Fruit fly (Drosophila melanogaster) whole organism, embryonic: ENCODE results near the gene stet.

ENCODE experiments used
- Aef1 ChIP-seq: fragments of 200-800 bp; sonication (Bioruptor generic); IDR thresholded peaks from 3 replicates; pipeline ENCODE4 v1.3.6; 2022; ENCODE audit warnings: missing biosample characterization, missing genetic modification characterization
- CG1024 ChIP-seq: fragments of 200-800 bp; sonication (Bioruptor generic); IDR thresholded peaks from 2 replicates; pipeline ENCODE4 v1.3.6; 2022; ENCODE audit warnings: missing biosample characterization, missing genetic modification characterization
- CG1233 ChIP-seq: fragments of 200-800 bp; sonication (Bioruptor generic); optimal IDR thresholded peaks from 4 replicates; lab custom pipeline; 2018; ENCODE audit warnings: missing biosample characterization, mild to moderate bottlenecking, missing genetic modification characterization
- CG12744 ChIP-seq: fragments of 200-800 bp; sonication (Bioruptor generic); optimal IDR thresholded peaks from 2 replicates; lab custom pipeline; 2016; ENCODE audit warnings: missing biosample characterization, missing genetic modification characterization
- CG13424 ChIP-seq: fragments of 200-800 bp; sonication (Bioruptor generic); optimal IDR thresholded peaks from 2 replicates; lab custom pipeline; 2019; ENCODE audit warnings: missing biosample characterization, mild to moderate bottlenecking, missing genetic modification characterization, moderate library complexity
- CG14441 ChIP-seq: fragments of 200-800 bp; sonication (Bioruptor generic); IDR thresholded peaks from 2 replicates; pipeline ENCODE4 v1.3.6; 2022; ENCODE audit warnings: missing biosample characterization, missing genetic modification characterization
- CG15479 ChIP-seq: fragments of 200-800 bp; sonication (Bioruptor generic); optimal IDR thresholded peaks from 3 replicates; lab custom pipeline; 2019; ENCODE audit warnings: missing biosample characterization, mild to moderate bottlenecking, missing genetic modification characterization, moderate library complexity
- CG17361 ChIP-seq: fragments of 200-800 bp; sonication (Bioruptor generic); IDR thresholded peaks from 3 replicates; pipeline ENCODE4 v1.3.6; 2022; ENCODE audit warnings: missing biosample characterization, missing genetic modification characterization
- CG1832 ChIP-seq: fragments of 200-800 bp; sonication (Bioruptor generic); optimal IDR thresholded peaks from 2 replicates; lab custom pipeline; 2017; ENCODE audit warnings: missing biosample characterization, mild to moderate bottlenecking, missing genetic modification characterization, inconsistent platforms
- CG32767 ChIP-seq: fragments of 200-800 bp; sonication (Bioruptor generic); IDR thresholded peaks from 2 replicates; pipeline ENCODE4 v1.3.6; 2022; ENCODE audit warnings: missing biosample characterization, missing genetic modification characterization
- CG43689 ChIP-seq: fragments of 200-800 bp; sonication (Bioruptor generic); IDR thresholded peaks from 2 replicates; pipeline ENCODE4 v1.3.6; 2022; ENCODE audit warnings: missing biosample characterization, missing genetic modification characterization
- CG6654 ChIP-seq: fragments of 200-800 bp; sonication (Bioruptor generic); optimal IDR thresholded peaks from 2 replicates; lab custom pipeline; 2017; ENCODE audit warnings: missing biosample characterization, mild to moderate bottlenecking, missing genetic modification characterization
- CG9215 ChIP-seq: fragments of 200-800 bp; sonication (Bioruptor generic); IDR thresholded peaks from 2 replicates; pipeline ENCODE4 v1.3.6; 2022; ENCODE audit warnings: missing biosample characterization, missing genetic modification characterization
- Dek ChIP-seq: fragments of 200-800 bp; sonication (Bioruptor generic); optimal IDR thresholded peaks from 3 replicates; lab custom pipeline; 2019; ENCODE audit warnings: missing biosample characterization, mild to moderate bottlenecking, missing genetic modification characterization, moderate library complexity
- Drgx ChIP-seq: fragments of 200-800 bp; sonication (Bioruptor generic); IDR thresholded peaks from 2 replicates; pipeline ENCODE4 v1.3.6; 2022; ENCODE audit warnings: missing biosample characterization, missing genetic modification characterization
- ERR ChIP-seq: fragments of 200-800 bp; sonication (Bioruptor generic); optimal IDR thresholded peaks from 2 replicates; lab custom pipeline; 2016; ENCODE audit warnings: missing biosample characterization, missing genetic modification characterization
- Max ChIP-seq: fragments of 200-800 bp; sonication (Bioruptor generic); optimal IDR thresholded peaks from 2 replicates; lab custom pipeline; 2016; ENCODE audit warnings: missing biosample characterization, mild to moderate bottlenecking, missing genetic modification characterization
- Myb ChIP-seq: fragments of 200-800 bp; sonication (Bioruptor generic); optimal IDR thresholded peaks from 2 replicates; lab custom pipeline; 2016; ENCODE audit warnings: missing biosample characterization, missing genetic modification characterization
- NFAT ChIP-seq: fragments of 200-800 bp; sonication (Bioruptor generic); IDR thresholded peaks from 2 replicates; pipeline ENCODE4 v1.3.6; 2022; ENCODE audit warnings: missing biosample characterization, missing genetic modification characterization
- Oaz ChIP-seq: fragments of 200-800 bp; sonication (Bioruptor generic); IDR thresholded peaks from 2 replicates; pipeline ENCODE4 v1.3.6; 2022; ENCODE audit warnings: missing biosample characterization, missing genetic modification characterization
- Optix ChIP-seq: fragments of 200-800 bp; sonication (Bioruptor generic); IDR thresholded peaks from 3 replicates; pipeline ENCODE4 v1.3.6; 2022; ENCODE audit warnings: missing biosample characterization, missing genetic modification characterization
- Pdp1 ChIP-seq, 2 experiments: fragments of 200-800 bp; sonication (Bioruptor generic); optimal IDR thresholded peaks; 3 replicates each; lab custom pipeline; 2016; ENCODE audit warnings: missing biosample characterization in 2 of 2, missing genetic modification characterization in 2 of 2, mild to moderate bottlenecking in 1 of 2, moderate library complexity in 1 of 2
- Ravus ChIP-seq: fragments of 200-800 bp; sonication (Bioruptor generic); IDR thresholded peaks from 2 replicates; pipeline ENCODE4 v1.3.6; 2022; ENCODE audit warnings: missing biosample characterization, missing genetic modification characterization
- Sox102F ChIP-seq: fragments of 200-800 bp; sonication (Bioruptor generic); optimal IDR thresholded peaks from 2 replicates; lab custom pipeline; 2018; ENCODE audit warnings: missing biosample characterization, mild to moderate bottlenecking, missing genetic modification characterization, moderate library complexity
- Stat92E ChIP-seq, 3 experiments: fragments of >200 bp in 2 of 3; fragments of 200-800 bp in 1 of 3; sonication (Bioruptor generic) in 1 of 3; optimal IDR thresholded peaks; 2 replicates each; lab custom pipeline; 2017 to 2019; ENCODE audit warnings: missing biosample characterization in 3 of 3, missing genetic modification characterization in 3 of 3, mild to moderate bottlenecking in 1 of 3, moderate library complexity in 1 of 3
- abd-A ChIP-seq: fragments of 200-800 bp; sonication (Bioruptor generic); optimal IDR thresholded peaks from 3 replicates; lab custom pipeline; 2019; ENCODE audit warnings: missing biosample characterization, mild to moderate bottlenecking, missing genetic modification characterization, moderate library complexity
- ara ChIP-seq: fragments of 200-800 bp; sonication (Bioruptor generic); IDR thresholded peaks from 2 replicates; pipeline ENCODE4 v1.3.6; 2022; ENCODE audit warnings: missing biosample characterization, missing genetic modification characterization
- br ChIP-seq: fragments of >200 bp; optimal IDR thresholded peaks from 2 replicates; lab custom pipeline; 2017
- cad ChIP-seq: fragments of >200 bp; optimal IDR thresholded peaks from 2 replicates; lab custom pipeline; 2017; ENCODE audit warnings: missing biosample characterization, missing genetic modification characterization
- cg ChIP-seq: fragments of 200-800 bp; sonication (Bioruptor generic); optimal IDR thresholded peaks from 3 replicates; lab custom pipeline; 2019; ENCODE audit warnings: missing biosample characterization, mild to moderate bottlenecking, missing genetic modification characterization, moderate library complexity
- esg ChIP-seq: fragments of 200-800 bp; sonication (Bioruptor generic); conservative IDR thresholded peaks from 2 replicates; pipeline ENCODE4 v1.3.6; 2022; ENCODE audit warnings: missing biosample characterization, missing genetic modification characterization
- grn ChIP-seq: fragments of 200-800 bp; sonication (Bioruptor generic); optimal IDR thresholded peaks from 3 replicates; lab custom pipeline; 2017; ENCODE audit warnings: missing biosample characterization, missing genetic modification characterization
- hb ChIP-seq: fragments of 200-800 bp; sonication (Bioruptor generic); IDR thresholded peaks from 3 replicates; pipeline ENCODE4 v1.3.6; 2022; ENCODE audit warnings: missing biosample characterization, missing genetic modification characterization; ENCODE audit not compliant: partially characterized antibody
- ken ChIP-seq: fragments of 200-800 bp; sonication (Bioruptor generic); IDR thresholded peaks from 3 replicates; pipeline ENCODE4 v1.3.6; 2022; ENCODE audit warnings: missing biosample characterization, missing genetic modification characterization
- kni ChIP-seq: fragments of 200-800 bp; sonication (Bioruptor generic); optimal IDR thresholded peaks from 3 replicates; lab custom pipeline; 2017; ENCODE audit warnings: mild to moderate bottlenecking, missing biosample characterization, missing genetic modification reagents, missing genetic modification characterization
- lab ChIP-seq: fragments of 200-800 bp; sonication (Bioruptor generic); optimal IDR thresholded peaks from 3 replicates; lab custom pipeline; 2017; ENCODE audit warnings: missing biosample characterization, missing genetic modification characterization, mild to moderate bottlenecking, moderate library complexity, missing genetic modification reagents
- mam ChIP-seq: fragments of 200-800 bp; sonication (Bioruptor generic); optimal IDR thresholded peaks from 3 replicates; lab custom pipeline; 2016; ENCODE audit warnings: missing biosample characterization, missing genetic modification characterization
- mld ChIP-seq: fragments of 200-800 bp; sonication (Bioruptor generic); IDR thresholded peaks from 3 replicates; pipeline ENCODE4 v1.3.6; 2022; ENCODE audit warnings: missing biosample characterization, missing genetic modification characterization; ENCODE audit not compliant: partially characterized antibody
- nerfin-2 ChIP-seq: fragments of 200-800 bp; sonication (Bioruptor generic); IDR thresholded peaks from 2 replicates; pipeline ENCODE4 v1.3.6; 2022; ENCODE audit warnings: missing biosample characterization, missing genetic modification characterization; ENCODE audit not compliant: partially characterized antibody
- prd ChIP-seq, 3 experiments: fragments of >200 bp in 2 of 3; fragments of 200-800 bp in 1 of 3; sonication (Bioruptor generic) in 1 of 3; optimal IDR thresholded peaks in 2 of 3; IDR thresholded peaks in 1 of 3; 2 replicates in 2 of 3; 3 replicates in 1 of 3; pipeline versions ENCODE4 v1.3.6 to Lab custom; 2017 to 2022; ENCODE audit warnings: missing biosample characterization in 1 of 3, missing genetic modification characterization in 1 of 3
- row ChIP-seq: fragments of 200-800 bp; sonication (Bioruptor generic); IDR thresholded peaks from 3 replicates; pipeline ENCODE4 v1.3.6; 2022; ENCODE audit warnings: missing biosample characterization, missing genetic modification characterization
- sisA ChIP-seq: fragments of 200-800 bp; sonication (Bioruptor generic); IDR thresholded peaks from 2 replicates; pipeline ENCODE4 v1.3.6; 2022; ENCODE audit warnings: missing biosample characterization, missing genetic modification characterization
- slbo ChIP-seq: fragments of 200-800 bp; sonication (Bioruptor generic); IDR thresholded peaks from 2 replicates; pipeline ENCODE4 v1.3.6; 2022; ENCODE audit warnings: missing biosample characterization, missing genetic modification characterization
- sqz ChIP-seq: fragments of 200-800 bp; sonication (Bioruptor generic); optimal IDR thresholded peaks from 3 replicates; lab custom pipeline; 2018; ENCODE audit warnings: missing biosample characterization, mild to moderate bottlenecking, missing genetic modification characterization
- tgo ChIP-seq: fragments of 200-800 bp; sonication (Bioruptor generic); IDR thresholded peaks from 3 replicates; pipeline ENCODE4 v1.3.6; 2022; ENCODE audit warnings: missing biosample characterization, missing genetic modification characterization
- twi ChIP-seq: fragments of 200-800 bp; optimal IDR thresholded peaks from 2 replicates; lab custom pipeline; 2019; ENCODE audit warnings: missing biosample characterization, mild to moderate bottlenecking, missing genetic modification characterization, moderate library complexity
- z ChIP-seq: fragments of 200-800 bp; sonication (Bioruptor generic); IDR thresholded peaks from 3 replicates; pipeline ENCODE4 v1.3.6; 2022; ENCODE audit warnings: missing biosample characterization, missing genetic modification characterization

stet gene

DNA sequence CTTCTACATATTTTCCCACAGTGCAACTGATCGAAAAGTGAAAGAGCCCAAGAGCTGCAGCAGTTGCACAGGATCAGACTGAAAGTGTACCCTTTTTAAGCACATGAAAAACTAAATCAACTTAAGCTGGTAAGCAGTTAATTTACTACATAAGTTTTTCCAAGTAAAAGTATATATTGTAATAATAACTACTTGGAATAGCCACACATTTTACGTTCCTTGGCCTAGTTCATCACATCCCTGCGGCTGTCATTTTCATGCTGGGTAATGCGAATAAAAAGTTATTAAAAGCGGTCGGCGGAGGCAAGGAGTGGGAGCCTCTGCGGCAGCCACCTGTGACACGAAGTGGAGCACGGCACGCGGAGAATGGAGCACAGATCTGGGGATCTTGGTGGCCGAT is 38.4 kb downstream of the stet start:
- TF ChIP-seq br (lab: Kevin White, UChicago) (no peak), Pdp1 (GFP tag; optimal IDR thresholded peaks at IDR 0.05; lab: Kevin White, UChicago) (no peak), Max (no peak), CG13424 (tag; lab: Kevin White, UChicago) (no peak), ara (GFP tag; lab: Robert Waterston, UW) (0 out of 2 replicates have a peak, but pooled peaks have one; percentile 9), CG1024 (no peak), Drgx (GFP tag; lab: Robert Waterston, UW) (0 out of 2 replicates have a peak, but pooled peaks have one; percentile 28), twi (no peak), prd (optimal IDR thresholded peaks at IDR 0.05; lab: Kevin White, UChicago) (no peak), prd (GFP tag; IDR thresholded peaks at IDR 0.05; lab: Robert Waterston, UW) (peak; percentile 18; the same call in 1 of the 3 replicates), Sox102F (GFP tag; lab: Kevin White, UChicago) (no peak)
- TF ChIP-seq, all 482 proteins: peak for 3

dm6 chr3L:1447803-1448517 is 41.4 kb downstream of the stet start:
- TF ChIP-seq z (GFP tag; lab: Robert Waterston, UW) (no peak), kni (GFP tag; lab: Kevin White, UChicago) (peak; percentile 70), CG15479 (GFP tag; lab: Kevin White, UChicago) (peak; percentile 19), Aef1 (GFP tag; lab: Robert Waterston, UW) (no peak), ken (GFP tag; lab: Robert Waterston, UW) (0 out of 3 replicates have a peak, but pooled peaks have one; percentile 13), grn (GFP tag; lab: Kevin White, UChicago) (peak; percentile 91), mam (GFP tag; lab: Kevin White, UChicago) (no peak), CG1832 (GFP tag; lab: Kevin White, UChicago) (no peak), CG12744 (GFP tag; lab: Kevin White, UChicago) (no peak), abd-A (peak; percentile 21), CG43689 (GFP tag; lab: Robert Waterston, UW) (no peak), Oaz (GFP tag; lab: Robert Waterston, UW) (no peak), sqz (peak; percentile 56), sisA (no peak), row (no peak), cad (GFP tag; lab: Kevin White, UChicago) (peak; percentile 83), CG1233 (GFP tag; lab: Kevin White, UChicago) (no peak), NFAT (GFP tag; lab: Robert Waterston, UW) (no peak), Stat92E (GFP tag; optimal IDR thresholded peaks at IDR 0.05; lab: Kevin White, UChicago) (peak in 1 of 3 experiments; percentile 3)

dm6 chr3L:1442906-1443305 is 46.4 kb downstream of the stet start:
- no peak for TF ChIP-seq nerfin-2 (GFP tag; lab: Robert Waterston, UW)
- peak; percentile 83 for TF ChIP-seq Sox102F (GFP tag; lab: Kevin White, UChicago)
- peak; percentile 55 for TF ChIP-seq CG14441 (GFP tag; lab: Robert Waterston, UW)
- TF ChIP-seq lab (GFP tag; lab: Kevin White, UChicago), result peak; percentile 17
- TF ChIP-seq cg (GFP tag; lab: Kevin White, UChicago), result no peak
- TF ChIP-seq hb (GFP tag; lab: Robert Waterston, UW), result no peak
- TF ChIP-seq ERR (GFP tag; lab: Kevin White, UChicago), result peak; percentile 21
- TF ChIP-seq Optix (GFP tag; lab: Robert Waterston, UW), result peak; percentile 82; the same call in 2 of the 3 replicates
- TF ChIP-seq Myb (GFP tag; lab: Kevin White, UChicago), result peak; percentile 20
- TF ChIP-seq Dek (tag; lab: Kevin White, UChicago), result peak; percentile 5
- peak; percentile 77 for TF ChIP-seq esg (GFP tag; lab: Robert Waterston, UW)
- TF ChIP-seq slbo (GFP tag; lab: Robert Waterston, UW), result peak; percentile 23; the same call in 1 of the 2 replicates
- TF ChIP-seq Ravus (GFP tag; lab: Robert Waterston, UW), result peak; percentile 12; the same call in 1 of the 2 replicates
- peak; percentile 64 for TF ChIP-seq CG6654
- peak; percentile 92 for TF ChIP-seq CG17361 (GFP tag; lab: Robert Waterston, UW)
- TF ChIP-seq tgo (GFP tag; lab: Robert Waterston, UW), result peak; percentile 82
- TF ChIP-seq mld (GFP tag; lab: Robert Waterston, UW), result 0 out of 3 replicates have a peak, but pooled peaks have one; percentile 16
- TF ChIP-seq CG9215, result no peak; the same call in 1 of the 2 replicates
- peak; percentile 75 for TF ChIP-seq CG32767 (GFP tag; lab: Robert Waterston, UW)
